Fruit fly (Drosophila melanogaster) whole organism, embryonic: ENCODE data around the gene CG17028.

ENCODE experiments used
- Atf6 ChIP-seq: fragments of 200-800 bp; sonication (Bioruptor generic); IDR thresholded peaks from 2 replicates; pipeline ENCODE4 v1.3.6; 2022; ENCODE audit warnings: missing biosample characterization, missing genetic modification characterization
- CG11456 ChIP-seq: fragments of 200-800 bp; sonication (Bioruptor generic); IDR thresholded peaks from 3 replicates; pipeline ENCODE4 v1.3.6; 2022; ENCODE audit warnings: missing biosample characterization, missing genetic modification characterization
- CG11504 ChIP-seq: fragments of 200-800 bp; sonication (Bioruptor generic); optimal IDR thresholded peaks from 3 replicates; lab custom pipeline; 2019; ENCODE audit warnings: missing biosample characterization, mild to moderate bottlenecking, missing genetic modification characterization, moderate library complexity
- CG12659 ChIP-seq: fragments of 200-800 bp; sonication (Bioruptor generic); optimal IDR thresholded peaks from 3 replicates; lab custom pipeline; 2017; ENCODE audit warnings: mild to moderate bottlenecking, missing biosample characterization, missing genetic modification reagents, missing genetic modification characterization
- CG13296 ChIP-seq: fragments of 200-800 bp; sonication (Bioruptor generic); optimal IDR thresholded peaks from 3 replicates; lab custom pipeline; 2018; ENCODE audit warnings: missing biosample characterization, mild to moderate bottlenecking, missing genetic modification characterization
- CG14667 ChIP-seq: fragments of 200-800 bp; sonication (Bioruptor generic); IDR thresholded peaks from 2 replicates; pipeline ENCODE4 v1.3.6; 2022; ENCODE audit warnings: missing biosample characterization, missing genetic modification characterization
- CG15073 ChIP-seq: fragments of 200-800 bp; sonication (Bioruptor generic); optimal IDR thresholded peaks from 2 replicates; lab custom pipeline; 2016; ENCODE audit warnings: missing biosample characterization, missing genetic modification characterization
- CG16813 ChIP-seq: fragments of 200-800 bp; sonication (Bioruptor generic); IDR thresholded peaks from 3 replicates; pipeline ENCODE4 v1.3.6; 2022; ENCODE audit warnings: missing biosample characterization, missing genetic modification characterization; ENCODE audit not compliant: partially characterized antibody
- CG17385 ChIP-seq: fragments of 200-800 bp; sonication (Bioruptor generic); optimal IDR thresholded peaks from 3 replicates; lab custom pipeline; 2018; ENCODE audit warnings: missing biosample characterization, mild to moderate bottlenecking, missing genetic modification characterization
- CG18262 ChIP-seq: fragments of 200-800 bp; optimal IDR thresholded peaks from 3 replicates; lab custom pipeline; 2019; ENCODE audit warnings: missing biosample characterization, mild to moderate bottlenecking, missing genetic modification characterization, moderate library complexity
- CG2889 ChIP-seq: fragments of 200-800 bp; sonication (Bioruptor generic); IDR thresholded peaks from 3 replicates; pipeline ENCODE4 v1.3.6; 2022; ENCODE audit warnings: missing biosample characterization, missing genetic modification characterization
- CG4424 ChIP-seq: fragments of 200-800 bp; sonication (Bioruptor generic); optimal IDR thresholded peaks from 3 replicates; lab custom pipeline; 2016; ENCODE audit warnings: missing biosample characterization, missing genetic modification characterization
- CG4707 ChIP-seq: fragments of 200-800 bp; sonication (Bioruptor generic); optimal IDR thresholded peaks from 2 replicates; lab custom pipeline; 2018; ENCODE audit warnings: missing biosample characterization, mild to moderate bottlenecking, missing genetic modification characterization, moderate library complexity
- CG4730 ChIP-seq: fragments of 200-800 bp; sonication (Bioruptor generic); IDR thresholded peaks from 2 replicates; pipeline ENCODE4 v1.3.6; 2022; ENCODE audit warnings: missing biosample characterization, missing genetic modification characterization
- CG6854 ChIP-seq: fragments of 200-800 bp; sonication (Bioruptor generic); optimal IDR thresholded peaks from 3 replicates; lab custom pipeline; 2017; ENCODE audit warnings: missing biosample characterization, mild to moderate bottlenecking, missing genetic modification characterization
- CG7357 ChIP-seq: fragments of 200-800 bp; sonication (Bioruptor generic); IDR thresholded peaks from 3 replicates; pipeline ENCODE4 v1.3.6; 2022; ENCODE audit warnings: missing biosample characterization, missing genetic modification characterization
- CG9215 ChIP-seq: fragments of 200-800 bp; sonication (Bioruptor generic); IDR thresholded peaks from 2 replicates; pipeline ENCODE4 v1.3.6; 2022; ENCODE audit warnings: missing biosample characterization, missing genetic modification characterization
- Camta ChIP-seq: fragments of 200-800 bp; sonication (Bioruptor generic); optimal IDR thresholded peaks from 2 replicates; lab custom pipeline; 2016; ENCODE audit warnings: missing biosample characterization, missing genetic modification characterization
- D19A ChIP-seq: fragments of 200-800 bp; optimal IDR thresholded peaks from 3 replicates; lab custom pipeline; 2019; ENCODE audit warnings: missing biosample characterization, mild to moderate bottlenecking, missing genetic modification characterization, moderate library complexity
- D19B ChIP-seq: fragments of 200-800 bp; sonication (Bioruptor generic); optimal IDR thresholded peaks from 2 replicates; lab custom pipeline; 2017; ENCODE audit warnings: missing biosample characterization, mild to moderate bottlenecking, missing genetic modification characterization
- Dad ChIP-seq: fragments of 200-800 bp; sonication (Bioruptor generic); optimal IDR thresholded peaks from 3 replicates; lab custom pipeline; 2016; ENCODE audit warnings: missing biosample characterization, missing genetic modification characterization
- E2f1 ChIP-seq: fragments of 200-800 bp; sonication (Bioruptor generic); IDR thresholded peaks from 2 replicates; pipeline ENCODE4 v1.3.6; 2022; ENCODE audit warnings: missing biosample characterization, missing genetic modification characterization
- HHEX ChIP-seq: fragments of 200-800 bp; sonication (Bioruptor generic); optimal IDR thresholded peaks from 3 replicates; lab custom pipeline; 2017; ENCODE audit warnings: missing biosample characterization, mild to moderate bottlenecking, missing genetic modification characterization, missing genetic modification reagents
- Kr ChIP-seq: fragments of 200-800 bp; sonication (Bioruptor generic); optimal IDR thresholded peaks from 2 replicates; lab custom pipeline; 2017; ENCODE audit warnings: missing biosample characterization, mild to moderate bottlenecking, missing genetic modification characterization
- Lim3 ChIP-seq: fragments of 200-800 bp; sonication (Bioruptor generic); IDR thresholded peaks from 2 replicates; pipeline ENCODE4 v1.3.6; 2022; ENCODE audit warnings: missing biosample characterization, missing genetic modification characterization
- NC2α ChIP-seq: fragments of 200-800 bp; sonication (Bioruptor generic); optimal IDR thresholded peaks from 2 replicates; lab custom pipeline; 2016; ENCODE audit warnings: missing biosample characterization, missing genetic modification characterization
- Oaz ChIP-seq: fragments of 200-800 bp; sonication (Bioruptor generic); IDR thresholded peaks from 2 replicates; pipeline ENCODE4 v1.3.6; 2022; ENCODE audit warnings: missing biosample characterization, missing genetic modification characterization
- Taf1 ChIP-seq: fragments of 200-800 bp; sonication (Bioruptor generic); IDR thresholded peaks from 2 replicates; pipeline ENCODE4 v1.3.6; 2022; ENCODE audit warnings: missing biosample characterization, missing genetic modification characterization
- Usf ChIP-seq: fragments of 200-800 bp; sonication (Bioruptor generic); optimal IDR thresholded peaks from 2 replicates; lab custom pipeline; 2017; ENCODE audit warnings: missing genotype, missing biosample characterization, missing genetic modification characterization
- ash1 ChIP-seq: fragments of 200-800 bp; sonication (Bioruptor generic); optimal IDR thresholded peaks from 2 replicates; lab custom pipeline; 2018; ENCODE audit warnings: missing biosample characterization, mild to moderate bottlenecking, missing genetic modification characterization
- chn ChIP-seq: fragments of 200-800 bp; sonication (Bioruptor generic); optimal IDR thresholded peaks from 2 replicates; lab custom pipeline; 2016; ENCODE audit warnings: missing biosample characterization, missing genetic modification characterization
- danr ChIP-seq: fragments of 200-800 bp; sonication (Bioruptor generic); IDR thresholded peaks from 2 replicates; pipeline ENCODE4 v1.3.6; 2022; ENCODE audit warnings: missing biosample characterization, missing genetic modification characterization
- disco-r ChIP-seq: fragments of 200-800 bp; sonication (Bioruptor generic); optimal IDR thresholded peaks from 2 replicates; lab custom pipeline; 2016; ENCODE audit warnings: missing biosample characterization, missing genetic modification characterization
- dm ChIP-seq: fragments of 200-800 bp; sonication (Bioruptor generic); optimal IDR thresholded peaks from 3 replicates; lab custom pipeline; 2016; ENCODE audit warnings: missing biosample characterization, missing genetic modification characterization
- emc ChIP-seq: fragments of 200-800 bp; sonication (Bioruptor generic); optimal IDR thresholded peaks from 2 replicates; lab custom pipeline; 2016; ENCODE audit warnings: missing biosample characterization, missing genetic modification characterization
- eve ChIP-seq, 2 experiments: fragments of >200 bp; optimal IDR thresholded peaks; 2 replicates each; lab custom pipeline; 2017; ENCODE audit warnings: missing biosample characterization in 2 of 2, missing genetic modification characterization in 2 of 2
- hb ChIP-seq: fragments of 200-800 bp; sonication (Bioruptor generic); IDR thresholded peaks from 3 replicates; pipeline ENCODE4 v1.3.6; 2022; ENCODE audit warnings: missing biosample characterization, missing genetic modification characterization; ENCODE audit not compliant: partially characterized antibody
- hth ChIP-seq: fragments of >200 bp; optimal IDR thresholded peaks from 2 replicates; lab custom pipeline; 2017; ENCODE audit warnings: inconsistent platforms
- ind ChIP-seq: fragments of 200-800 bp; sonication (Bioruptor generic); optimal IDR thresholded peaks from 3 replicates; lab custom pipeline; 2016; ENCODE audit warnings: missing biosample characterization, missing genetic modification characterization
- inv ChIP-seq: fragments of 200-800 bp; sonication (Bioruptor generic); IDR thresholded peaks from 2 replicates; pipeline ENCODE4 v1.3.6; 2022; ENCODE audit warnings: missing biosample characterization, missing genetic modification characterization; ENCODE audit not compliant: partially characterized antibody
- lmd ChIP-seq: fragments of 200-800 bp; sonication (Bioruptor generic); IDR thresholded peaks from 2 replicates; pipeline ENCODE4 v1.3.6; 2022; ENCODE audit warnings: missing biosample characterization, missing genetic modification characterization
- luna ChIP-seq: fragments of 200-800 bp; sonication (Bioruptor generic); optimal IDR thresholded peaks from 2 replicates; lab custom pipeline; 2016; ENCODE audit warnings: missing biosample characterization, missing genetic modification characterization
- phol ChIP-seq: fragments of 200-800 bp; sonication (Bioruptor generic); optimal IDR thresholded peaks from 3 replicates; lab custom pipeline; 2018; ENCODE audit warnings: missing biosample characterization, mild to moderate bottlenecking, missing genetic modification characterization, moderate library complexity
- repo ChIP-seq: fragments of 200-800 bp; sonication (Bioruptor generic); optimal IDR thresholded peaks from 2 replicates; lab custom pipeline; 2016; ENCODE audit warnings: missing biosample characterization, missing genetic modification characterization
- scrt ChIP-seq: fragments of 200-800 bp; sonication (Bioruptor generic); optimal IDR thresholded peaks from 2 replicates; lab custom pipeline; 2018; ENCODE audit warnings: missing biosample characterization, mild to moderate bottlenecking, missing genetic modification characterization, moderate library complexity
- sd ChIP-seq: fragments of 200-800 bp; sonication (Bioruptor generic); optimal IDR thresholded peaks from 3 replicates; lab custom pipeline; 2018; ENCODE audit warnings: missing biosample characterization, mild to moderate bottlenecking, missing genetic modification characterization, moderate library complexity
- sens ChIP-seq: fragments of 200-800 bp; sonication (Bioruptor generic); peaks from one replicate; lab custom pipeline; 2016; ENCODE audit warnings: missing biosample characterization, missing genetic modification characterization
- shn ChIP-seq: fragments of 200-800 bp; sonication (Bioruptor generic); optimal IDR thresholded peaks from 3 replicates; lab custom pipeline; 2016; ENCODE audit warnings: missing biosample characterization, missing genetic modification characterization
- sob ChIP-seq: fragments of 200-800 bp; sonication (Bioruptor generic); IDR thresholded peaks from 2 replicates; pipeline ENCODE4 v1.3.6; 2022; ENCODE audit warnings: missing biosample characterization, missing genetic modification characterization
- tio ChIP-seq: fragments of 200-800 bp; sonication (Bioruptor generic); optimal IDR thresholded peaks from 2 replicates; lab custom pipeline; 2017; ENCODE audit warnings: missing biosample characterization, missing genetic modification characterization, inconsistent platforms
- zen2 ChIP-seq: fragments of 200-800 bp; sonication (Bioruptor generic); IDR thresholded peaks from 3 replicates; pipeline ENCODE4 v1.3.6; 2022; ENCODE audit warnings: missing biosample characterization, missing genetic modification characterization; ENCODE audit not compliant: partially characterized antibody

The CG17028 gene

dm6 chr3L:15982783-15983432 is 4.6 kb downstream of the CG17028 start, which contains the start of the genes brm and Arl1 (continued):
- TF ChIP-seq shn (GFP tag; lab: Kevin White, UChicago) (peak; percentile 61), HHEX (GFP tag; lab: Kevin White, UChicago) (peak; percentile 98), sens (GFP tag; lab: Kevin White, UChicago) (peak; percentile 98), ind (GFP tag; lab: Kevin White, UChicago) (peak; percentile 98), luna (GFP tag; lab: Kevin White, UChicago) (peak; percentile 75), CG16813 (GFP tag; lab: Robert Waterston, UW) (peak; percentile 39; the same call in 1 of the 3 replicates), CG11504 (tag; lab: Kevin White, UChicago) (peak; percentile 97), CG14667 (GFP tag; lab: Robert Waterston, UW) (peak; percentile 99), inv (GFP tag; lab: Robert Waterston, UW) (no peak; the same call in 1 of the 2 replicates), danr (GFP tag; lab: Robert Waterston, UW) (peak; percentile 98), Oaz (GFP tag; lab: Robert Waterston, UW) (peak; percentile 99), CG4730 (GFP tag; lab: Robert Waterston, UW) (peak; percentile 99), dm (peak; percentile 78), hb (GFP tag; lab: Robert Waterston, UW) (no peak), D19A (peak; percentile 90), CG18262 (peak; percentile 97), chn (GFP tag; lab: Kevin White, UChicago) (peak; percentile 93), hth (lab: Kevin White, UChicago) (no peak), CG13296 (GFP tag; lab: Kevin White, UChicago) (peak; percentile 98), tio (peak; percentile 97), CG9215 (GFP tag; lab: Robert Waterston, UW) (peak; percentile 99), CG17385 (GFP tag; lab: Kevin White, UChicago) (peak; percentile 94), Camta (GFP tag; lab: Kevin White, UChicago) (peak; percentile 87), CG7357 (GFP tag; lab: Robert Waterston, UW) (peak; percentile 97), Atf6 (peak; percentile 98), sd (peak; percentile 91), eve (GFP tag; optimal IDR thresholded peaks at IDR 0.05; lab: Kevin White, UChicago) (no peak), Dad (GFP tag; lab: Kevin White, UChicago) (peak; percentile 90), Usf (GFP tag; lab: Kevin White, UChicago) (peak; percentile 98), zen2 (no peak), emc (GFP tag; lab: Kevin White, UChicago) (peak; percentile 74), Taf1 (GFP tag; lab: Robert Waterston, UW) (peak; percentile 97), ash1 (GFP tag; lab: Kevin White, UChicago) (peak; percentile 93), scrt (GFP tag; lab: Kevin White, UChicago) (peak; percentile 94), phol (tag; lab: Kevin White, UChicago) (peak; percentile 100), disco-r (GFP tag; lab: Kevin White, UChicago) (peak; percentile 15), CG4707 (GFP tag; lab: Kevin White, UChicago) (peak; percentile 83), repo (GFP tag; lab: Kevin White, UChicago) (peak; percentile 52), Kr (GFP tag; lab: Kevin White, UChicago) (peak; percentile 10), E2f1 (GFP tag; lab: Robert Waterston, UW) (peak; percentile 99), CG6854 (GFP tag; lab: Kevin White, UChicago) (peak; percentile 94), D19B (peak; percentile 94), lmd (GFP tag; lab: Robert Waterston, UW) (peak; percentile 99), sob (peak; percentile 100), CG11456 (GFP tag; lab: Robert Waterston, UW) (peak; percentile 99), Lim3 (GFP tag; lab: Robert Waterston, UW) (peak; percentile 95), CG15073 (GFP tag; lab: Kevin White, UChicago) (peak; percentile 82), CG2889 (peak; percentile 98), CG4424 (peak; percentile 98), CG12659 (GFP tag; lab: Kevin White, UChicago) (peak; percentile 99), NC2α (GFP tag; lab: Kevin White, UChicago) (no peak)
